Worm (Caenorhabditis elegans) whole organism, L4 larva: Measurements from ENCODE around the gene pvf-1.

Source experiments
- T26A8.4 ChIP-seq: fragments of 200-800 bp; sonication (Bioruptor generic); IDR thresholded peaks from 2 replicates; pipeline ENCODE4 v1.3.6; 2022; ENCODE audit warnings: missing genetic modification characterization, missing compliant biosample characterization
- ama-1 ChIP-seq: fragments of 150-350 bp; optimal IDR thresholded peaks from 2 replicates; lab custom pipeline; 2014; ENCODE audit warnings: inconsistent platforms, mixed read lengths
- fos-1 ChIP-seq: fragments of 150-350 bp; optimal IDR thresholded peaks from 2 replicates; lab custom pipeline; 2014; ENCODE audit warnings: missing biosample characterization, missing genetic modification characterization
- lin-29 ChIP-seq: fragments of 200-800 bp; sonication (Bioruptor generic); IDR thresholded peaks from 2 replicates; pipeline ENCODE4 v1.3.6; 2022; ENCODE audit warnings: missing genetic modification reagents, missing genetic modification characterization, missing compliant biosample characterization
- lsy-2 ChIP-seq, 2 experiments: fragments of 150-350 bp in 1 of 2; sonication (generic microtip) in 1 of 2; optimal IDR thresholded peaks; 2 replicates each; lab custom pipeline; 2014 to 2017; ENCODE audit warnings: missing biosample characterization in 2 of 2, missing genetic modification characterization in 2 of 2
- madf-5 ChIP-seq, 2 experiments: fragments of 200-800 bp; sonication (Bioruptor generic); IDR thresholded peaks; 2 replicates each; pipeline ENCODE4 v1.3.6; 2022; ENCODE audit warnings: missing compliant biosample characterization in 2 of 2, missing genetic modification characterization in 2 of 2
- mes-2 ChIP-seq: sonication (generic microtip); optimal IDR thresholded peaks from 2 replicates; lab custom pipeline; 2016; ENCODE audit warnings: missing genotype, mild to moderate bottlenecking, missing genetic modification characterization, missing compliant biosample characterization; ENCODE audit not compliant: poor library complexity, severe bottlenecking
- pha-4 ChIP-seq, 2 experiments: fragments of 150-350 bp in 1 of 2; fragments of 200-800 bp in 1 of 2; sonication (Bioruptor generic) in 1 of 2; IDR thresholded peaks in 1 of 2; optimal IDR thresholded peaks in 1 of 2; 2 replicates each; pipeline versions ENCODE4 v1.3.6 to Lab custom; 2014 to 2022; ENCODE audit warnings: missing genetic modification characterization in 2 of 2, missing genetic modification reagents in 2 of 2, missing biosample characterization in 1 of 2, missing compliant biosample characterization in 1 of 2

ce11 chrIII:1788033-1788432, 36.1 kb downstream of the pvf-1 start, which contains the start of gene rimb-1:
- TF ChIP-seq mes-2 (tag; lab: Kevin White, UChicago): no peak
- no peak for TF ChIP-seq ama-1 (lab: Kevin White, UChicago)
- no peak for TF ChIP-seq lin-29 (GFP tag; lab: Robert Waterston, UW)
- TF ChIP-seq T26A8.4: no peak
- TF ChIP-seq pha-4 (GFP tag; IDR thresholded peaks at IDR 0.05; lab: Robert Waterston, UW): no peak
- TF ChIP-seq pha-4 (tag; optimal IDR thresholded peaks at IDR 0.05; lab: Kevin White, UChicago): no peak
- TF ChIP-seq lsy-2 (tag; optimal IDR thresholded peaks at IDR 0.05; lab: Kevin White, UChicago): no peak
- no peak for TF ChIP-seq fos-1
- no peak for TF ChIP-seq madf-5 (GFP tag; IDR thresholded peaks at IDR 0.05; lab: Robert Waterston, UW)
